Fruit fly (Drosophila melanogaster): ENCODE measurements around the gene Drsl6.

Gene Drsl6

DNA sequence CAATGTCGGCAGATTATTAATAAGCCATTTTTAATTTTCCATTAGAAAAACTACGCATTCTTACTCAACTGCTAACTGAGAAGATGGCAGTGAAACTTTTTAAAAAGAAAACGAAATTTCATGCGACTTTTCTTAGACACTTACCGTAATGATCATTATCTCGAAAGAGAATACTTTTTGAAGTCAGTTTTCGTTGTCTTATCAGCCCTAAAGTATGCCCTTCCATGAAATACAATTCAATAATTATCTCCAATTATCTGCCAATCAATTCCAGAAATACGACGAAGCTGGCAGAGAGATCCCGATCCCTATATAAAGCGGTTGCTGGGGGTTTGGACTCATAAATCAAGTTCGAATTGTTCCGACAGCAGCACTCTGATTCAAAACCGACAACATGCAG, 19.8 kb downstream of the Drsl6 start, which contains the start of gene Drsl5:
Drsl5 (plus strand) TSS at position 341 of the 400 bp plus-strand sequence.
- TF ChIP-seq Myc (optimal IDR thresholded peaks at IDR 0.05) (peak; percentile 24), tai (GFP tag; optimal IDR thresholded peaks at IDR 0.05) (no peak)

DNA sequence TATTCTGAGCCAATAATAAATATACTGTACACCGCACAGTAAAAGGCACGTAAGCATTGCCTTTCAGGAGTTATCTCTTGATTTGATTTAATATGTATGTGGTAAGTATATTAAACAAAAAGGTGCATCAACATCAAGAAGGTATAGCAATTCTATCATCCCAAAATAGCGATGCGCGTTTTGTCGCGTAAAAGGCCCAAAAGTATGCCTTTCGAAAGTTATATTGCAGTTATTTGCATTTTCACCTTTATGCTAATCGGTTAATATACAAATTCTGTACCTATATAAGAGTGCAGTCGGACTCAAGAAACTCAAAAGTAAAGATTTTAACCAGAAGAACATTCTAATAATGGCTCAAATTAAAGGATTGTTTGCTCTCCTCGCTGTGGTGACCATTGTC, 20.9 kb downstream of the Drsl6 start, which contains the start of gene Drsl4:
Drsl4 (plus strand) TSS at position 333 of the 400 bp plus-strand sequence.
- TF ChIP-seq CrebA (GFP tag; optimal IDR thresholded peaks at IDR 0.05; ENCODE audit: borderline replicate concordance), result no peak
- peak; percentile 68 for TF ChIP-seq Myc (optimal IDR thresholded peaks at IDR 0.05)
- no peak for TF ChIP-seq sage (GFP tag; optimal IDR thresholded peaks at IDR 0.05)
- TF ChIP-seq Dfd (GFP tag; optimal IDR thresholded peaks at IDR 0.05), result no peak
- no peak for TF ChIP-seq lola (GFP tag; optimal IDR thresholded peaks at IDR 0.05)
- peak; percentile 9 for TF ChIP-seq Hnf4 (GFP tag; optimal IDR thresholded peaks at IDR 0.05)
- TF ChIP-seq sv (GFP tag; optimal IDR thresholded peaks at IDR 0.05), result no peak

DNA sequence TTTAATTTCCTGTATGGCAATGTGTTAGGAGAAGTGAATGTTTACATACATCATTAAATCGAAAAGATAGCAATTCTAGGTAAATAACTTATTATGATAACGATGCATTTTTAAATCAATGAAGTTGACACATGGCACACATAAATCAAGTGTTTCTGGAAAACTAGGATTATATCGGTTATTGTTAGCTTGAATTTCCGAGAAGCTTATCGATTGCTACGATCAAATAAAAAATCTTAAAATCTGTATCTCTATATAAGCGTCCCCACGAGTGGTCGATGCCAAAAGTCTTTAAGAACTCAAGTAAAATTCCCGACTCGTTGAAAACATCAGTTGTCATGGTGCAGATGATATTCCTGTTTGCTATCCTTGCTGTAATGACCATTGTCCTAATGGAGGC, 21.5 kb downstream of the Drsl6 start, which contains the start of gene Drsl3:
Drsl3 (plus strand) TSS at position 301 of the 400 bp plus-strand sequence.
- TF ChIP-seq Myc (optimal IDR thresholded peaks at IDR 0.05) (no peak), br (GFP tag; optimal IDR thresholded peaks at IDR 0.05) (no peak), brk (GFP tag; optimal IDR thresholded peaks at IDR 0.05) (no peak), fru (GFP tag; optimal IDR thresholded peaks at IDR 0.05) (no peak), dsf (GFP tag; optimal IDR thresholded peaks at IDR 0.05; ENCODE audit: borderline replicate concordance) (no peak), Jra (GFP tag; optimal IDR thresholded peaks at IDR 0.05) (no peak), h (GFP tag; optimal IDR thresholded peaks at IDR 0.05) (no peak), tai (GFP tag; optimal IDR thresholded peaks at IDR 0.05) (no peak), CrebA (GFP tag; optimal IDR thresholded peaks at IDR 0.05; ENCODE audit: borderline replicate concordance) (no peak)

DNA sequence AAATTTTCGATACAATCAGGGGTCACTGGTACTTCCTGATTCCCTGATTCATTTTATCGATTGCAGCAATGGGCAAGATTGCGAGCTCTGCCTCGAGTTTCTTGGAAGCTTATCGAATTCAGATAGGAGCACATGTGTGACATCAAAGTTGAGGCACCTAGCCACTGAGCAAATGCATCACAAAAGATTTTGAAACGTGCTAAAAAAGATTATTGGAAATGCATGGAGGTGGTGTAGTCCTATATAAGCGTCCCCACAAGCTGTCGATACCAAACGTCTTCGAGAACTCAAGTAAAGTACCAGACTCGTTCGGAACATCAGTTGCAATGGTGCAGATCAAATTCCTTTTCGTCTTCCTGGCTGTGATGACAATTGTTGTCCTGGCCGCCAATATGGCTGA, 22.2 kb downstream of the Drsl6 start, which contains the start of gene Drsl2:
Drsl2 (plus strand) TSS at position 301 of the 400 bp plus-strand sequence.
- TF ChIP-seq br (GFP tag; optimal IDR thresholded peaks at IDR 0.05), result no peak
- TF ChIP-seq h (GFP tag; optimal IDR thresholded peaks at IDR 0.05), result no peak
- no peak for TF ChIP-seq OdsH (GFP tag; optimal IDR thresholded peaks at IDR 0.05)

DNA sequence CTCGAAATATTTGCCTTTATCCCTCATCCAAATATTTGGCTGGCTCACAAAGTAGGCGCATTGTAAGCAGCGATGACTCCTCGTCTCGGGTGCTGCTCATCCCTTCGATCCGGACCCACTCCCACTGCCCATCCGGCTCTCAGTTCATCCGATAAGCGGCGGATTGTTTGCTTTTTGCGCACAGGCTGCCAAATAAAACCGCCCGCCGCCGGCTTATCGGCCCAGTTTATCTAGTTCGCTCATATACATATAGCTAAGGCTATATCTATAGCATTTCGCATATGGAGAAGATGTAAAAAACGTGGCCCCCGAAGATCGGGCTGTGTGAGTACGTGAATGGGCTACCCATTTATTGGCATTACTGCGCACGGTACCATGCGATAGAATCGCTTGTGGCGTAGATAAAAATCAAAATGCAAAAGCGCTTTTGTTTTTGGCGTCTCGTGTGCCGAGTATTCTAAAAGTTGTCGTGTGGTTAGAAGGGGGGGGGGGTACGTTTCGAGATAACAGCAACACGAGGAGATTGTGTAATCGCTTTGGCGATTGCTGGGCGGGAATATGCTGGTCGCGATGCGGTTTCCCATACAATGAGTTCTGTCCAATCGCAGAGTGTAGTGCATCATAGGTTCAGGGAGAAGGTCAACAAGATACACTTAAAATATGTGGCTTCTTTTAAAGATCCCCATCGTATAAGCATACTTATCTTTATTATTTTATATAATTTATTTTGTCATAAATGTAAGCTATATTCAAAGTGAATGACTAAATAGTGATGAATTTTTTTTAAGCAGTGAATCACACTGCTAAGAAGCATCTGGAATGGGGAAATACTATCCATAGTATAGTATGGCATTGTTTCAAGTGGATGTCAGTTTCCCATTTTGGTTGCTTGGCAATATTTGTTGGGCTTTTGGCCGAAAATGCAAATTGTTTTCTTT, 27.3 kb downstream of the Drsl6 start:
- no peak for TF ChIP-seq Mio (GFP tag; optimal IDR thresholded peaks at IDR 0.05)
- TF ChIP-seq Sp1 (GFP tag; optimal IDR thresholded peaks at IDR 0.05), result peak; percentile 6
- TF ChIP-seq OdsH (GFP tag; optimal IDR thresholded peaks at IDR 0.05), result peak; percentile 13
- no peak for TF ChIP-seq woc (GFP tag; optimal IDR thresholded peaks at IDR 0.05)
- no peak for TF ChIP-seq Myc (optimal IDR thresholded peaks at IDR 0.05)
- TF ChIP-seq fru (GFP tag; optimal IDR thresholded peaks at IDR 0.05), result peak; percentile 48
- no peak for TF ChIP-seq GATAd (GFP tag; optimal IDR thresholded peaks at IDR 0.05)
- no peak for TF ChIP-seq N (GFP tag; optimal IDR thresholded peaks at IDR 0.05)
- no peak for TF ChIP-seq Dfd (GFP tag; optimal IDR thresholded peaks at IDR 0.05)
- TF ChIP-seq Rel (GFP tag; optimal IDR thresholded peaks at IDR 0.05), result no peak
- peak; percentile 10 for TF ChIP-seq Rel (tag; optimal IDR thresholded peaks at IDR 0.05)
- no peak for TF ChIP-seq jim (GFP tag; optimal IDR thresholded peaks at IDR 0.05)
- no peak for TF ChIP-seq Dif (GFP tag; optimal IDR thresholded peaks at IDR 0.05; ENCODE audit: partially characterized antibody)
- no peak for TF ChIP-seq psq (GFP tag; optimal IDR thresholded peaks at IDR 0.05)
- TF ChIP-seq HLH106 (tag; optimal IDR thresholded peaks at IDR 0.05), result no peak
- TF ChIP-seq Hr78 (GFP tag; optimal IDR thresholded peaks at IDR 0.05), result no peak
- TF ChIP-seq CG32264 (GFP tag; optimal IDR thresholded peaks at IDR 0.05), result no peak
- TF ChIP-seq Vsx2 (GFP tag; optimal IDR thresholded peaks at IDR 0.05; ENCODE audit: partially characterized antibody), result no peak
- TF ChIP-seq dl (GFP tag; optimal IDR thresholded peaks at IDR 0.05; ENCODE audit: insufficient read depth in 1 of 2, partially characterized antibody in 2 of 2), result no peak
- no peak for TF ChIP-seq lola (GFP tag; optimal IDR thresholded peaks at IDR 0.05)
- no peak for TF ChIP-seq rgr (GFP tag; optimal IDR thresholded peaks at IDR 0.05)
- TF ChIP-seq usp (GFP tag; optimal IDR thresholded peaks at IDR 0.05), result no peak
- no peak for TF ChIP-seq sage (GFP tag; optimal IDR thresholded peaks at IDR 0.05)
- peak; percentile 20 for TF ChIP-seq br (GFP tag; optimal IDR thresholded peaks at IDR 0.05)
- peak; percentile 52 for TF ChIP-seq h (GFP tag; optimal IDR thresholded peaks at IDR 0.05)
- no peak for TF ChIP-seq pan (optimal IDR thresholded peaks at IDR 0.05)
- no peak for TF ChIP-seq Hnf4 (GFP tag; optimal IDR thresholded peaks at IDR 0.05)
- TF ChIP-seq brk (GFP tag; optimal IDR thresholded peaks at IDR 0.05), result no peak
